Worm (Caenorhabditis elegans) whole organism, L2 larva: Measurements from ENCODE around the gene cpf-2.

Source experiments
- C34F6.9 ChIP-seq: fragments of 150-350 bp; optimal IDR thresholded peaks from 2 replicates; lab custom pipeline; 2014; ENCODE audit warnings: missing biosample characterization, missing genetic modification characterization
- F13H6.1 ChIP-seq: sonication (generic microtip); optimal IDR thresholded peaks from 2 replicates; lab custom pipeline; 2016; ENCODE audit warnings: missing genetic modification characterization, missing compliant biosample characterization
- R02D3.7 ChIP-seq: fragments of 150-350 bp; optimal IDR thresholded peaks from 2 replicates; lab custom pipeline; 2014; ENCODE audit warnings: missing biosample characterization, missing genetic modification characterization
- Y55F3AM.14 ChIP-seq: fragments of 200-800 bp; sonication (Bioruptor generic); optimal IDR thresholded peaks from 2 replicates; lab custom pipeline; 2018; ENCODE audit warnings: mild to moderate bottlenecking, missing genetic modification characterization, missing compliant biosample characterization
- aly-2 ChIP-seq: fragments of 150-350 bp; optimal IDR thresholded peaks from 2 replicates; lab custom pipeline; 2014; ENCODE audit warnings: missing biosample characterization, missing genetic modification characterization
- ama-1 ChIP-seq: fragments of 150-350 bp; optimal IDR thresholded peaks from 2 replicates; lab custom pipeline; 2018; ENCODE audit warnings: inconsistent platforms
- blmp-1 ChIP-seq: sonication (generic microtip); optimal IDR thresholded peaks from 2 replicates; lab custom pipeline; 2017; ENCODE audit warnings: missing genetic modification characterization, mild to moderate bottlenecking, missing compliant biosample characterization, antibody characterized with exemption, moderate library complexity; ENCODE audit not compliant: insufficient read depth
- ceh-16 ChIP-seq: fragments of 150-350 bp; optimal IDR thresholded peaks from 2 replicates; lab custom pipeline; 2014; ENCODE audit warnings: missing biosample characterization, missing genetic modification characterization
- ceh-82 ChIP-seq: fragments of 150-350 bp; optimal IDR thresholded peaks from 2 replicates; lab custom pipeline; 2014; ENCODE audit warnings: missing biosample characterization, missing genetic modification characterization
- crh-2 ChIP-seq: sonication (generic microtip); optimal IDR thresholded peaks from 2 replicates; lab custom pipeline; 2017; ENCODE audit warnings: missing biosample characterization, missing genetic modification characterization
- dmd-4 ChIP-seq: sonication (generic microtip); optimal IDR thresholded peaks from 2 replicates; lab custom pipeline; 2017; ENCODE audit warnings: missing biosample characterization, missing genetic modification characterization
- egl-27 ChIP-seq: sonication (generic microtip); optimal IDR thresholded peaks from 3 replicates; lab custom pipeline; 2017; ENCODE audit warnings: missing biosample characterization, missing genetic modification reagents, missing genetic modification characterization
- elt-1 ChIP-seq: fragments of 150-350 bp; optimal IDR thresholded peaks from 2 replicates; lab custom pipeline; 2014; ENCODE audit warnings: missing biosample characterization, missing genetic modification characterization
- elt-3 ChIP-seq: sonication (generic microtip); optimal IDR thresholded peaks from 2 replicates; lab custom pipeline; 2017; ENCODE audit warnings: missing biosample characterization, missing genetic modification characterization
- fos-1 ChIP-seq: fragments of 150-350 bp; optimal IDR thresholded peaks from 2 replicates; lab custom pipeline; 2014; ENCODE audit warnings: missing biosample characterization, missing genetic modification characterization
- gmeb-1 ChIP-seq: fragments of 150-350 bp; optimal IDR thresholded peaks from 2 replicates; lab custom pipeline; 2014; ENCODE audit warnings: missing biosample characterization, missing genetic modification characterization
- lin-11 ChIP-seq: fragments of 150-350 bp; sonication (generic microtip); optimal IDR thresholded peaks from 2 replicates; lab custom pipeline; 2014; ENCODE audit warnings: missing biosample characterization, missing genetic modification characterization, inconsistent platforms, mixed read lengths
- lin-39 ChIP-seq: fragments of 150-350 bp; optimal IDR thresholded peaks from 2 replicates; lab custom pipeline; 2014; ENCODE audit warnings: missing biosample characterization, missing genetic modification reagents, missing genetic modification characterization
- lsy-2 ChIP-seq, 2 experiments: fragments of 150-350 bp in 1 of 2; sonication (generic microtip) in 1 of 2; optimal IDR thresholded peaks; 2 replicates each; lab custom pipeline; 2014 to 2017; ENCODE audit warnings: missing biosample characterization in 2 of 2, missing genetic modification characterization in 2 of 2
- mab-5 ChIP-seq: fragments of 150-350 bp; optimal IDR thresholded peaks from 2 replicates; lab custom pipeline; 2014; ENCODE audit warnings: missing biosample characterization, missing genetic modification characterization
- mbf-1 ChIP-seq: sonication (generic microtip); optimal IDR thresholded peaks from 2 replicates; lab custom pipeline; 2017; ENCODE audit warnings: missing biosample characterization, missing genetic modification characterization
- nhr-10 ChIP-seq: sonication (generic microtip); optimal IDR thresholded peaks from 2 replicates; lab custom pipeline; 2017; ENCODE audit warnings: missing biosample characterization, missing genetic modification characterization
- nhr-11 ChIP-seq: fragments of 150-350 bp; optimal IDR thresholded peaks from 2 replicates; lab custom pipeline; 2014; ENCODE audit warnings: missing biosample characterization, missing genetic modification characterization
- nhr-12 ChIP-seq: fragments of 150-350 bp; optimal IDR thresholded peaks from 2 replicates; lab custom pipeline; 2014; ENCODE audit warnings: missing biosample characterization, missing genetic modification characterization
- nhr-129 ChIP-seq: fragments of 150-350 bp; optimal IDR thresholded peaks from 2 replicates; lab custom pipeline; 2014; ENCODE audit warnings: missing biosample characterization, missing genetic modification characterization
- nhr-21 ChIP-seq: fragments of 150-350 bp; optimal IDR thresholded peaks from 2 replicates; lab custom pipeline; 2014; ENCODE audit warnings: missing biosample characterization, missing genetic modification characterization
- nhr-23 ChIP-seq: fragments of 150-350 bp; optimal IDR thresholded peaks from 2 replicates; lab custom pipeline; 2014; ENCODE audit warnings: missing biosample characterization, missing genetic modification reagents, missing genetic modification characterization
- nhr-25 ChIP-seq: fragments of 150-350 bp; sonication (generic microtip); optimal IDR thresholded peaks from 3 replicates; lab custom pipeline; 2014; ENCODE audit warnings: missing biosample characterization, missing genetic modification characterization
- nhr-6 ChIP-seq: fragments of 150-350 bp; optimal IDR thresholded peaks from 2 replicates; lab custom pipeline; 2014; ENCODE audit warnings: missing biosample characterization, missing genetic modification characterization
- nhr-77 ChIP-seq: fragments of 150-350 bp; optimal IDR thresholded peaks from 2 replicates; lab custom pipeline; 2014; ENCODE audit warnings: missing biosample characterization, missing genetic modification characterization
- peb-1 ChIP-seq: fragments of 150-350 bp; optimal IDR thresholded peaks from 2 replicates; lab custom pipeline; 2014; ENCODE audit warnings: missing biosample characterization, missing genetic modification characterization
- sma-9 ChIP-seq, 2 experiments: fragments of 150-350 bp in 1 of 2; sonication (generic microtip) in 1 of 2; optimal IDR thresholded peaks; 2 replicates each; lab custom pipeline; 2014 to 2016; ENCODE audit warnings: missing genetic modification characterization in 2 of 2, mild to moderate bottlenecking in 1 of 2, missing biosample characterization in 1 of 2, missing compliant biosample characterization in 1 of 2, missing genetic modification reagents in 1 of 2, moderate library complexity in 1 of 2
- snpc-4 ChIP-seq: fragments of 150-350 bp; optimal IDR thresholded peaks from 2 replicates; lab custom pipeline; 2014; ENCODE audit warnings: missing biosample characterization, missing genetic modification characterization
- unc-55 ChIP-seq: fragments of 150-350 bp; sonication (generic microtip); optimal IDR thresholded peaks from 3 replicates; lab custom pipeline; 2014; ENCODE audit warnings: missing biosample characterization, missing genetic modification reagents, missing genetic modification characterization
- ztf-4 ChIP-seq: fragments of 150-350 bp; optimal IDR thresholded peaks from 2 replicates; lab custom pipeline; 2014; ENCODE audit warnings: missing biosample characterization, missing genetic modification characterization

The cpf-2 gene

DNA sequence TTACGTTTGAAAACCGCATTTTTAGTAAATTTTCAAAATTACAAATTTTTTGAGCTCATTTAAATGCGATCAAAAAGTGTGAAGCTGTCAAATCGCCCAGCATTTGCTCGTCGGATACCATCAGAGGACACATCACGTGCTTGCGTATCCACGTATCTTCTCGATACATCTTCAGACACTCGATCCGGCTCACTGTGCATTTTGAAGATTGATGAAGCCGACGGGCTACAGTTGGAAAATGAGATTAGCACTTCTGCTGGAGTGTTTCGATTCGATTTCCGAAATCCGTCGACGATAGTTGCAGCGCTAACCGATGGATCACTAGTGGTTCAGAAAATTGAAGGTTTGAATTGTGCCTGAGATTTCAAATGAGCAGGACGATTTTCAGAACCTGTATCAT lies 46.4 kb upstream of the cpf-2 start, which contains the start of gene dph-7:
Gene dph-7, plus strand, starts transcription at position 53 of the 400 bp plus-strand sequence.
- TF ChIP-seq Y55F3AM.14 (GFP tag; lab: Kevin White, UChicago) (no peak), aly-2 (tag; lab: Kevin White, UChicago) (no peak), ceh-16 (tag; lab: Kevin White, UChicago) (no peak), nhr-11 (no peak), ztf-4 (tag; lab: Kevin White, UChicago) (no peak), peb-1 (tag; lab: Kevin White, UChicago) (no peak)

DNA sequence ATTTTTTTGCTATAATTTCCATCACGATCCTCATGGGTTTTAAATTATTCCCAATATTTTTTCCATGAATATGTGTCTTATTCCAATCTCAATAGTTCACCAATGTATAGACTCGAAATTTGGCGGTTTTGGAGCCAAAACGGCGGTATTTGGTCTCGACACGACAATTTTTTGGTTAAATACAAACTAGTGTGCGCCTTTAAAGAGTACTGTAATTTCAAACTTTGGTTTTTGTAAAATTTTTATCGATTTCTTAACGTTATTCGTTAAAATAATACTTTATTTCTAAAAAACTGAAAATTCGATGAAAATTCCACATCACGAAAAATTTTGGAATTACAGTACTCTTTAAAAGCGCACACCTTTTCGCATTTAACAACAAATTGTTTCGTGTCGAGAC lies 46.0 kb upstream of the cpf-2 start:
- TF ChIP-seq nhr-129 (tag; lab: Kevin White, UChicago) = no peak
- no peak for TF ChIP-seq aly-2 (tag; lab: Kevin White, UChicago)
- TF ChIP-seq lin-39 (tag; lab: Kevin White, UChicago) = no peak
- no peak for TF ChIP-seq nhr-77
- no peak for TF ChIP-seq ceh-82 (tag; lab: Kevin White, UChicago)
- no peak for TF ChIP-seq ama-1
- TF ChIP-seq nhr-21 = no peak
- TF ChIP-seq mab-5 (tag; lab: Kevin White, UChicago) = no peak
- no peak for TF ChIP-seq Y55F3AM.14 (GFP tag; lab: Kevin White, UChicago)
- no peak for TF ChIP-seq fos-1
- no peak for TF ChIP-seq nhr-23
- no peak for TF ChIP-seq sma-9 (GFP tag; optimal IDR thresholded peaks at IDR 0.05; lab: Kevin White, UChicago)
- TF ChIP-seq sma-9 (tag; optimal IDR thresholded peaks at IDR 0.05; lab: Kevin White, UChicago) = no peak

- TF ChIP-seq gmeb-1 = peak; percentile 8
- TF ChIP-seq nhr-129 (tag; lab: Kevin White, UChicago) = peak; percentile 14
- TF ChIP-seq unc-55 = peak; percentile 74
- peak; percentile 64 for TF ChIP-seq C34F6.9 (tag; lab: Kevin White, UChicago)
- TF ChIP-seq nhr-6 (tag; lab: Kevin White, UChicago) = no peak
- TF ChIP-seq nhr-12 (tag; lab: Kevin White, UChicago) = no peak
- peak in 1 of 2 experiments; percentile 60 for TF ChIP-seq lsy-2 (tag; optimal IDR thresholded peaks at IDR 0.05; lab: Kevin White, UChicago)
- TF ChIP-seq crh-2 (tag; lab: Kevin White, UChicago) = peak; percentile 27
Measured at ce11 chrIII:13313788-13314187, 45.1 kb upstream of the cpf-2 start, which contains the start of gene Y43F4B.10. Gene Y43F4B.10 (plus strand): TSS chrIII:13314068.

- TF ChIP-seq nhr-25 (tag; lab: Kevin White, UChicago) = peak; percentile 32
- TF ChIP-seq crh-2 (tag; lab: Kevin White, UChicago) = peak; percentile 48
- peak; percentile 66 for TF ChIP-seq fos-1
- TF ChIP-seq F13H6.1 (tag; lab: Kevin White, UChicago) = no peak
- TF ChIP-seq lsy-2 (tag; optimal IDR thresholded peaks at IDR 0.05; lab: Kevin White, UChicago) = peak in 1 of 2 experiments; percentile 27
- peak; percentile 36 for TF ChIP-seq gmeb-1
- TF ChIP-seq C34F6.9 (tag; lab: Kevin White, UChicago) = peak; percentile 11
- TF ChIP-seq blmp-1 (tag; lab: Kevin White, UChicago) = no peak
Measured at ce11 chrIII:13310552-13310951, 41.9 kb upstream of the cpf-2 start.

- no peak for TF ChIP-seq sma-9 (GFP tag; optimal IDR thresholded peaks at IDR 0.05; lab: Kevin White, UChicago)
- TF ChIP-seq sma-9 (tag; optimal IDR thresholded peaks at IDR 0.05; lab: Kevin White, UChicago) = no peak
- TF ChIP-seq nhr-25 (tag; lab: Kevin White, UChicago) = peak; percentile 13
- no peak for TF ChIP-seq nhr-12 (tag; lab: Kevin White, UChicago)
- no peak for TF ChIP-seq Y55F3AM.14 (GFP tag; lab: Kevin White, UChicago)
- TF ChIP-seq crh-2 (tag; lab: Kevin White, UChicago) = peak; percentile 19
- no peak for TF ChIP-seq egl-27
- TF ChIP-seq lsy-2 (tag; optimal IDR thresholded peaks at IDR 0.05; lab: Kevin White, UChicago) = no peak
- TF ChIP-seq elt-3 (tag; lab: Kevin White, UChicago) = no peak
- no peak for TF ChIP-seq F13H6.1 (tag; lab: Kevin White, UChicago)
- TF ChIP-seq fos-1 = no peak
- peak; percentile 70 for TF ChIP-seq unc-55
- TF ChIP-seq nhr-77 = no peak
- no peak for TF ChIP-seq snpc-4 (tag; lab: Kevin White, UChicago)
- TF ChIP-seq ztf-4 (tag; lab: Kevin White, UChicago) = no peak
- TF ChIP-seq dmd-4 = no peak
- peak; percentile 62 for TF ChIP-seq gmeb-1
- TF ChIP-seq C34F6.9 (tag; lab: Kevin White, UChicago) = peak; percentile 71
- TF ChIP-seq elt-1 = no peak
- no peak for TF ChIP-seq lin-11 (tag; lab: Kevin White, UChicago)
- no peak for TF ChIP-seq mbf-1 (tag; lab: Kevin White, UChicago)
- no peak for TF ChIP-seq nhr-10
- no peak for TF ChIP-seq R02D3.7
Measured at ce11 chrIII:13307107-13307506, 38.4 kb upstream of the cpf-2 start, which contains the start of the genes klp-19 and slc-36.1. Gene klp-19 (minus strand): TSS chrIII:13307259. Gene slc-36.1 (plus strand): TSS chrIII:13307502.
